Fruit fly (Drosophila melanogaster) whole organism, prepupa: Measurements from ENCODE around the gene nbs.

Experiments
- Blimp-1 ChIP-seq: fragments of 200-800 bp; sonication (Bioruptor generic); optimal IDR thresholded peaks from 3 replicates; lab custom pipeline; 2017; ENCODE audit warnings: missing biosample characterization, missing genetic modification characterization, mild to moderate bottlenecking, moderate library complexity, missing genetic modification reagents
- CG10631 ChIP-seq: fragments of 200-800 bp; sonication (Bioruptor generic); optimal IDR thresholded peaks from 2 replicates; lab custom pipeline; 2016; ENCODE audit warnings: missing biosample characterization, missing genetic modification characterization
- CG10669 ChIP-seq: fragments of 200-800 bp; sonication (Bioruptor generic); optimal IDR thresholded peaks from 3 replicates; lab custom pipeline; 2018; ENCODE audit warnings: missing biosample characterization, mild to moderate bottlenecking, missing genetic modification characterization, moderate library complexity
- CG11294 ChIP-seq: fragments of 200-800 bp; sonication (Bioruptor generic); IDR thresholded peaks from 2 replicates; pipeline ENCODE4 v1.3.6; 2022; ENCODE audit warnings: missing biosample characterization, missing genetic modification characterization
- CG11762 ChIP-seq: fragments of 200-800 bp; sonication (Bioruptor generic); optimal IDR thresholded peaks from 3 replicates; lab custom pipeline; 2016; ENCODE audit warnings: missing biosample characterization, missing genetic modification characterization; ENCODE audit not compliant: insufficient read depth
- CG15336 ChIP-seq: fragments of 200-800 bp; sonication (Bioruptor generic); IDR thresholded peaks from 2 replicates; pipeline ENCODE4 v1.3.6; 2022; ENCODE audit warnings: missing biosample characterization, missing genetic modification characterization
- CG16779 ChIP-seq: fragments of 200-800 bp; sonication (Bioruptor generic); optimal IDR thresholded peaks from 3 replicates; lab custom pipeline; 2017; ENCODE audit warnings: missing biosample characterization, mild to moderate bottlenecking, missing genetic modification characterization
- CG31627 ChIP-seq: fragments of 200-800 bp; sonication (Bioruptor generic); optimal IDR thresholded peaks from 3 replicates; lab custom pipeline; 2016; ENCODE audit warnings: missing biosample characterization, missing genetic modification characterization
- CG34406 ChIP-seq: fragments of 200-800 bp; sonication (Bioruptor generic); optimal IDR thresholded peaks from 3 replicates; lab custom pipeline; 2016; ENCODE audit warnings: missing biosample characterization, missing genetic modification characterization
- CG3919 ChIP-seq: fragments of 200-800 bp; sonication (Bioruptor generic); optimal IDR thresholded peaks from 3 replicates; lab custom pipeline; 2016; ENCODE audit warnings: missing biosample characterization, missing genetic modification characterization
- CG4318 ChIP-seq: fragments of 200-800 bp; sonication (Bioruptor generic); optimal IDR thresholded peaks from 3 replicates; lab custom pipeline; 2017; ENCODE audit warnings: missing biosample characterization, mild to moderate bottlenecking, missing genetic modification characterization
- CG6276 ChIP-seq: fragments of 200-800 bp; sonication (Bioruptor generic); optimal IDR thresholded peaks from 2 replicates; lab custom pipeline; 2017; ENCODE audit warnings: missing biosample characterization, mild to moderate bottlenecking, missing genetic modification characterization
- CG6792 ChIP-seq: fragments of 200-800 bp; sonication (Bioruptor generic); optimal IDR thresholded peaks from 3 replicates; lab custom pipeline; 2016; ENCODE audit warnings: missing biosample characterization, missing genetic modification characterization
- CG6808 ChIP-seq: fragments of 200-800 bp; sonication (Bioruptor generic); optimal IDR thresholded peaks from 3 replicates; lab custom pipeline; 2017; ENCODE audit warnings: missing biosample characterization, missing genetic modification characterization, mild to moderate bottlenecking, moderate library complexity, missing genetic modification reagents
- CG6854 ChIP-seq: fragments of 200-800 bp; sonication (Bioruptor generic); optimal IDR thresholded peaks from 2 replicates; lab custom pipeline; 2017; ENCODE audit warnings: missing biosample characterization, mild to moderate bottlenecking, missing genetic modification characterization
- CG8319 ChIP-seq: fragments of 200-800 bp; sonication (Bioruptor generic); optimal IDR thresholded peaks from 3 replicates; lab custom pipeline; 2016; ENCODE audit warnings: missing biosample characterization, missing genetic modification characterization
- CG8632 ChIP-seq: fragments of 200-800 bp; sonication (Bioruptor generic); optimal IDR thresholded peaks from 3 replicates; lab custom pipeline; 2016; ENCODE audit warnings: missing biosample characterization, missing genetic modification characterization
- CG9139 ChIP-seq: fragments of 200-800 bp; sonication (Bioruptor generic); optimal IDR thresholded peaks from 3 replicates; lab custom pipeline; 2017; ENCODE audit warnings: missing biosample characterization, mild to moderate bottlenecking, missing genetic modification characterization
- Eip75B ChIP-seq: fragments of 200-800 bp; sonication (Bioruptor generic); optimal IDR thresholded peaks from 3 replicates; lab custom pipeline; 2016; ENCODE audit warnings: missing biosample characterization, missing genetic modification characterization
- Eip78C ChIP-seq: fragments of 200-800 bp; sonication (Bioruptor generic); peaks from one replicate; lab custom pipeline; 2016; ENCODE audit warnings: missing biosample characterization, missing genetic modification characterization
- Eip93F ChIP-seq: fragments of 200-800 bp; sonication (Bioruptor generic); optimal IDR thresholded peaks from 2 replicates; lab custom pipeline; 2016; ENCODE audit warnings: missing biosample characterization, mild to moderate bottlenecking, missing genetic modification characterization
- Ets21C ChIP-seq: fragments of 200-800 bp; sonication (Bioruptor generic); optimal IDR thresholded peaks from 3 replicates; lab custom pipeline; 2016; ENCODE audit warnings: missing biosample characterization, missing genetic modification characterization
- Ets96B ChIP-seq: fragments of 200-800 bp; optimal IDR thresholded peaks from 2 replicates; lab custom pipeline; 2019; ENCODE audit warnings: missing biosample characterization, mild to moderate bottlenecking, missing genetic modification characterization, moderate library complexity
- Gug ChIP-seq: fragments of 200-800 bp; sonication (Bioruptor generic); IDR thresholded peaks from 2 replicates; pipeline ENCODE4 v1.3.6; 2022; ENCODE audit warnings: missing biosample characterization, missing genetic modification characterization
- Hr39 ChIP-seq: fragments of 200-800 bp; sonication (Bioruptor generic); optimal IDR thresholded peaks from 2 replicates; lab custom pipeline; 2016; ENCODE audit warnings: missing biosample characterization, missing genetic modification characterization
- Hr4 ChIP-seq: fragments of 200-800 bp; sonication (Bioruptor generic); optimal IDR thresholded peaks from 3 replicates; lab custom pipeline; 2016; ENCODE audit warnings: missing biosample characterization, missing genetic modification characterization
- Lpt ChIP-seq: fragments of 200-800 bp; sonication (Bioruptor generic); optimal IDR thresholded peaks from 3 replicates; lab custom pipeline; 2016; ENCODE audit warnings: missing biosample characterization, missing genetic modification characterization
- Met ChIP-seq: fragments of 200-800 bp; sonication (Bioruptor generic); optimal IDR thresholded peaks from 3 replicates; lab custom pipeline; 2016; ENCODE audit warnings: missing biosample characterization, missing genetic modification characterization
- OdsH ChIP-seq: fragments of 200-800 bp; sonication (Bioruptor generic); optimal IDR thresholded peaks from 3 replicates; lab custom pipeline; 2016; ENCODE audit warnings: missing biosample characterization, missing genetic modification characterization
- Smox ChIP-seq: fragments of 200-800 bp; sonication (Bioruptor generic); optimal IDR thresholded peaks from 3 replicates; lab custom pipeline; 2016; ENCODE audit warnings: missing biosample characterization, missing genetic modification characterization
- Sox102F ChIP-seq: fragments of 200-800 bp; sonication (Bioruptor generic); optimal IDR thresholded peaks from 2 replicates; lab custom pipeline; 2016; ENCODE audit warnings: missing biosample characterization, mild to moderate bottlenecking, missing genetic modification characterization
- Sox14 ChIP-seq: fragments of 200-800 bp; sonication (Bioruptor generic); optimal IDR thresholded peaks from 3 replicates; lab custom pipeline; 2016; ENCODE audit warnings: missing biosample characterization, missing genetic modification characterization
- Sox15 ChIP-seq: fragments of 200-800 bp; sonication (Bioruptor generic); optimal IDR thresholded peaks from 3 replicates; lab custom pipeline; 2016; ENCODE audit warnings: missing biosample characterization, missing genetic modification characterization
- achi ChIP-seq: fragments of 200-800 bp; sonication (Bioruptor generic); optimal IDR thresholded peaks from 3 replicates; lab custom pipeline; 2016; ENCODE audit warnings: missing biosample characterization, missing genetic modification characterization
- acj6 ChIP-seq: fragments of 200-800 bp; sonication (Bioruptor generic); optimal IDR thresholded peaks from 3 replicates; lab custom pipeline; 2016; ENCODE audit warnings: missing biosample characterization, missing genetic modification characterization
- cyc ChIP-seq: fragments of 200-800 bp; sonication (Bioruptor generic); optimal IDR thresholded peaks from 3 replicates; lab custom pipeline; 2016; ENCODE audit warnings: missing biosample characterization, missing genetic modification characterization
- dac ChIP-seq: fragments of 200-800 bp; sonication (Bioruptor generic); optimal IDR thresholded peaks from 2 replicates; lab custom pipeline; 2017; ENCODE audit warnings: missing biosample characterization, mild to moderate bottlenecking, missing genetic modification characterization
- eg ChIP-seq: fragments of 200-800 bp; sonication (Bioruptor generic); IDR thresholded peaks from 3 replicates; pipeline ENCODE4 v1.3.6; 2022; ENCODE audit warnings: missing biosample characterization, missing genetic modification characterization
- lz ChIP-seq: fragments of 200-800 bp; sonication (Bioruptor generic); optimal IDR thresholded peaks from 3 replicates; lab custom pipeline; 2016; ENCODE audit warnings: missing biosample characterization, missing genetic modification characterization
- net ChIP-seq: fragments of 200-800 bp; sonication (Bioruptor generic); optimal IDR thresholded peaks from 3 replicates; lab custom pipeline; 2016; ENCODE audit warnings: missing biosample characterization, missing genetic modification characterization
- pdm3 ChIP-seq: fragments of 200-800 bp; sonication (Bioruptor generic); optimal IDR thresholded peaks from 3 replicates; lab custom pipeline; 2016; ENCODE audit warnings: missing biosample characterization, missing genetic modification characterization
- salr ChIP-seq, 2 experiments: fragments of 200-800 bp; sonication (Bioruptor generic); optimal IDR thresholded peaks; 3 replicates each; lab custom pipeline; 2016 to 2018; ENCODE audit warnings: missing biosample characterization in 2 of 2, missing genetic modification characterization in 2 of 2, mild to moderate bottlenecking in 1 of 2
- spab ChIP-seq: fragments of 200-800 bp; sonication (Bioruptor generic); optimal IDR thresholded peaks from 2 replicates; lab custom pipeline; 2017; ENCODE audit warnings: missing biosample characterization, mild to moderate bottlenecking, missing genetic modification characterization, missing genetic modification reagents
- ss ChIP-seq, 2 experiments: fragments of 200-800 bp; sonication (Bioruptor generic); optimal IDR thresholded peaks; 2 replicates in 1 of 2; 3 replicates in 1 of 2; lab custom pipeline; 2017 to 2018; ENCODE audit warnings: mild to moderate bottlenecking in 2 of 2, missing biosample characterization in 2 of 2, missing genetic modification characterization in 2 of 2, moderate library complexity in 1 of 2
- svp ChIP-seq: fragments of 200-800 bp; sonication (Bioruptor generic); peaks from one replicate; lab custom pipeline; 2016; ENCODE audit warnings: missing biosample characterization, missing genetic modification characterization
- topi ChIP-seq: fragments of 200-800 bp; sonication (Bioruptor generic); optimal IDR thresholded peaks from 3 replicates; lab custom pipeline; 2016; ENCODE audit warnings: missing biosample characterization, missing genetic modification characterization
- vri ChIP-seq: fragments of 200-800 bp; sonication (Bioruptor generic); optimal IDR thresholded peaks from 3 replicates; lab custom pipeline; 2016; ENCODE audit warnings: missing biosample characterization, mild to moderate bottlenecking, missing genetic modification characterization

Gene nbs

dm6 chr3L:9763389-9763917 lies 40.5 kb upstream of the nbs start, which contains the start of gene Ae2 (continued):
- TF ChIP-seq pdm3 (GFP tag; lab: Kevin White, UChicago) (no peak), vri (peak; percentile 70), Sox102F (peak; percentile 47), CG8632 (no peak), eg (GFP tag; lab: Robert Waterston, UW) (no peak), achi (GFP tag; lab: Kevin White, UChicago) (no peak), CG3919 (GFP tag; lab: Kevin White, UChicago) (peak; percentile 15), CG15336 (GFP tag; lab: Robert Waterston, UW) (no peak), topi (GFP tag; lab: Kevin White, UChicago) (peak; percentile 21), svp (GFP tag; lab: Kevin White, UChicago) (peak; percentile 60), CG11762 (GFP tag; lab: Kevin White, UChicago) (no peak), salr (GFP tag; optimal IDR thresholded peaks at IDR 0.05; lab: Kevin White, UChicago) (no peak), Met (no peak), acj6 (GFP tag; lab: Kevin White, UChicago) (no peak), Sox14 (GFP tag; lab: Kevin White, UChicago) (no peak), Eip93F (GFP tag; lab: Kevin White, UChicago) (no peak), Eip78C (peak; percentile 69), CG16779 (no peak), CG6808 (GFP tag; lab: Kevin White, UChicago) (no peak), CG10669 (no peak), CG34406 (GFP tag; lab: Kevin White, UChicago) (no peak)

DNA sequence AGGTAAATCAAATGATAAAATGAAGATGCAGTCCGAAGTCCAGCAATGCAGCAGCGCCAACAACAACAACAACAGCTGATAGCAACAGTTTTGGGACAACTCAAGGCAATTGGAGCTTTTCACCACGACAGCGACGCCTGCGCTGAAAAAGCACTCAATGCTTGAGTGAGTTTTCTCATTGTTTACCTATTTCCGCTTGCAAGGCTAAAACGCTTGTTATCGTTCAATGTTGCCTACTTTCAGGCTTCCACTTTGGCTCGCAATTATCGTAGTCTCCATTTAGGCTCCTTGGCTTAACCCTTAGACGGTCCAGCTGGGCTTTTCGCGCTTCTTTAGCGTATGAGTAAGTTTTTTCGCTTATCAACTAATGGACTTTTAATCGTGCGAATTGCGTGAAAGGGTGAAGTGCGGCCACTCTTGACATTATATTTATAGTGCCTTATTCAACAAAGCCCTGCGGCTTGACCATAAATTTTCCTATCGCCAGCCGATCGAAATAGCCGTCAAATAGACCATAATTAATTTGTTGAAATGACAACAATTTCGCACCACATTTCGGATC lies 39.1 kb upstream of the nbs start:
- TF ChIP-seq CG6854 (GFP tag; lab: Kevin White, UChicago), result peak; percentile 36
- peak; percentile 87 for TF ChIP-seq Eip78C
- TF ChIP-seq Sox102F, result peak; percentile 2
- TF ChIP-seq salr (GFP tag; optimal IDR thresholded peaks at IDR 0.05; lab: Kevin White, UChicago), result no peak
- peak; percentile 44 for TF ChIP-seq net (GFP tag; lab: Kevin White, UChicago)
- no peak for TF ChIP-seq pdm3 (GFP tag; lab: Kevin White, UChicago)
- no peak for TF ChIP-seq Eip93F (GFP tag; lab: Kevin White, UChicago)
- no peak for TF ChIP-seq topi (GFP tag; lab: Kevin White, UChicago)
- TF ChIP-seq Sox15 (GFP tag; lab: Kevin White, UChicago), result no peak
- no peak for TF ChIP-seq CG6792 (GFP tag; lab: Kevin White, UChicago)
- TF ChIP-seq Met, result no peak
- no peak for TF ChIP-seq CG8319 (GFP tag; lab: Kevin White, UChicago)
- TF ChIP-seq Hr4 (GFP tag; lab: Kevin White, UChicago), result no peak
- TF ChIP-seq CG4318 (GFP tag; lab: Kevin White, UChicago), result no peak
- TF ChIP-seq Sox14 (GFP tag; lab: Kevin White, UChicago), result peak; percentile 14
- TF ChIP-seq Eip75B (GFP tag; lab: Kevin White, UChicago), result no peak
- TF ChIP-seq CG31627 (GFP tag; lab: Kevin White, UChicago), result no peak
- TF ChIP-seq CG10669, result no peak
- TF ChIP-seq achi (GFP tag; lab: Kevin White, UChicago), result peak; percentile 9
- no peak for TF ChIP-seq Smox (GFP tag; lab: Kevin White, UChicago)
- TF ChIP-seq eg (GFP tag; lab: Robert Waterston, UW), result no peak
- TF ChIP-seq spab (GFP tag; lab: Kevin White, UChicago), result no peak
- no peak for TF ChIP-seq Ets21C (GFP tag; lab: Kevin White, UChicago)
- TF ChIP-seq svp (GFP tag; lab: Kevin White, UChicago), result peak; percentile 24
- peak; percentile 75 for TF ChIP-seq CG6276
- TF ChIP-seq ss (GFP tag; optimal IDR thresholded peaks at IDR 0.05; lab: Kevin White, UChicago), result peak; percentile 4 to 35
- no peak for TF ChIP-seq CG9139
- TF ChIP-seq CG11762 (GFP tag; lab: Kevin White, UChicago), result no peak
- TF ChIP-seq OdsH (GFP tag; lab: Kevin White, UChicago), result no peak
- no peak for TF ChIP-seq CG10631
- TF ChIP-seq Blimp-1 (GFP tag; lab: Kevin White, UChicago), result no peak
- peak; percentile 25 for TF ChIP-seq vri
- no peak for TF ChIP-seq Gug (GFP tag; lab: Robert Waterston, UW)
- peak; percentile 48 for TF ChIP-seq CG3919 (GFP tag; lab: Kevin White, UChicago)
- no peak for TF ChIP-seq Ets96B (tag; lab: Kevin White, UChicago)
- no peak for TF ChIP-seq lz (GFP tag; lab: Kevin White, UChicago)
- TF ChIP-seq acj6 (GFP tag; lab: Kevin White, UChicago), result no peak
- no peak for TF ChIP-seq CG34406 (GFP tag; lab: Kevin White, UChicago)
- TF ChIP-seq cyc, result no peak
- TF ChIP-seq CG11294 (GFP tag; lab: Robert Waterston, UW), result no peak
- TF ChIP-seq Hr39, result no peak
- no peak for TF ChIP-seq Lpt
- TF ChIP-seq dac (GFP tag; lab: Kevin White, UChicago), result no peak
